Worm (Caenorhabditis elegans) whole organism, early embryonic: Measurements from ENCODE around the gene col-126.

ENCODE experiments used
- B0310.2 ChIP-seq: sonication (generic microtip); optimal IDR thresholded peaks from 2 replicates; lab custom pipeline; 2016; ENCODE audit warnings: mild to moderate bottlenecking, missing genetic modification characterization, missing compliant biosample characterization
- F13C5.2 ChIP-seq: sonication (generic microtip); optimal IDR thresholded peaks from 2 replicates; lab custom pipeline; 2017; ENCODE audit warnings: mild to moderate bottlenecking, missing genetic modification characterization, inconsistent platforms, missing compliant biosample characterization
- aly-1 ChIP-seq: sonication (generic microtip); optimal IDR thresholded peaks from 2 replicates; lab custom pipeline; 2016; ENCODE audit warnings: missing genetic modification characterization, missing compliant biosample characterization
- ama-1 ChIP-seq: fragments of 150-350 bp; optimal IDR thresholded peaks from 2 replicates; lab custom pipeline; 2014
- ceh-13 ChIP-seq: fragments of 200-800 bp; sonication (Bioruptor generic); optimal IDR thresholded peaks from 2 replicates; lab custom pipeline; 2018; ENCODE audit warnings: mild to moderate bottlenecking, missing genetic modification characterization, missing compliant biosample characterization
- ceh-36 ChIP-seq: sonication (generic microtip); optimal IDR thresholded peaks from 2 replicates; lab custom pipeline; 2016; ENCODE audit warnings: missing genetic modification characterization, inconsistent platforms, missing compliant biosample characterization
- ets-7 ChIP-seq: sonication (generic microtip); optimal IDR thresholded peaks from 2 replicates; lab custom pipeline; 2016; ENCODE audit warnings: missing genotype, missing genetic modification characterization, missing compliant biosample characterization
- flt-1 ChIP-seq: fragments of 200-800 bp; sonication (Bioruptor generic); IDR thresholded peaks from 2 replicates; pipeline ENCODE4 v1.3.6; 2022; ENCODE audit warnings: missing genetic modification characterization, missing compliant biosample characterization
- hmbx-1 ChIP-seq: sonication (generic microtip); optimal IDR thresholded peaks from 2 replicates; lab custom pipeline; 2016; ENCODE audit warnings: mild to moderate bottlenecking, missing genetic modification characterization, missing compliant biosample characterization
- hmg-4 ChIP-seq: fragments of 200-800 bp; sonication (Bioruptor generic); optimal IDR thresholded peaks from 2 replicates; lab custom pipeline; 2018; ENCODE audit warnings: mild to moderate bottlenecking, missing genetic modification characterization, missing compliant biosample characterization
- hnd-1 ChIP-seq: sonication (generic microtip); optimal IDR thresholded peaks from 2 replicates; lab custom pipeline; 2016; ENCODE audit warnings: missing genetic modification characterization, missing compliant biosample characterization
- pes-1 ChIP-seq: fragments of 200-800 bp; sonication (Bioruptor generic); IDR thresholded peaks from 2 replicates; pipeline ENCODE4 v1.3.6; 2022; ENCODE audit warnings: missing genetic modification reagents, missing genetic modification characterization, missing compliant biosample characterization
- scrt-1 ChIP-seq: fragments of 200-800 bp; sonication (Bioruptor generic); IDR thresholded peaks from 2 replicates; pipeline ENCODE4 v1.3.6; 2022; ENCODE audit warnings: missing genetic modification characterization, missing compliant biosample characterization
- sea-1 ChIP-seq: fragments of 200-800 bp; sonication (Bioruptor generic); conservative IDR thresholded peaks from 2 replicates; pipeline ENCODE4 v1.3.6; 2022; ENCODE audit warnings: missing genetic modification characterization, missing compliant biosample characterization
- tbx-11 ChIP-seq: fragments of 200-800 bp; sonication (Bioruptor generic); IDR thresholded peaks from 2 replicates; pipeline ENCODE4 v1.3.6; 2022; ENCODE audit warnings: missing genetic modification characterization, missing compliant biosample characterization
- tbx-37 ChIP-seq: fragments of 200-800 bp; sonication (Bioruptor generic); conservative IDR thresholded peaks from 2 replicates; pipeline ENCODE4 v1.3.6; 2022; ENCODE audit warnings: missing genetic modification reagents, missing genetic modification characterization, missing compliant biosample characterization
- tra-4 ChIP-seq: sonication (generic microtip); optimal IDR thresholded peaks from 2 replicates; lab custom pipeline; 2017; ENCODE audit warnings: missing genetic modification characterization, missing compliant biosample characterization

The col-126 gene

ce11 chrIV:11285239-11285638, 22.0 kb downstream of the col-126 start:
- TF ChIP-seq pes-1 (GFP tag; lab: Robert Waterston, UW) (no peak), flt-1 (GFP tag; lab: Robert Waterston, UW) (no peak), ceh-13 (GFP tag; lab: Kevin White, UChicago) (no peak), tra-4 (tag; lab: Kevin White, UChicago) (no peak), ceh-36 (tag; lab: Kevin White, UChicago) (no peak), F13C5.2 (tag; lab: Kevin White, UChicago) (no peak), scrt-1 (GFP tag; lab: Robert Waterston, UW) (no peak), hmg-4 (no peak), aly-1 (tag; lab: Kevin White, UChicago) (no peak), ama-1 (no peak), hmbx-1 (no peak), ets-7 (tag; lab: Kevin White, UChicago) (no peak), sea-1 (no peak), hnd-1 (tag; lab: Kevin White, UChicago) (no peak), tbx-11 (GFP tag; lab: Robert Waterston, UW) (no peak), tbx-37 (GFP tag; lab: Robert Waterston, UW) (no peak), B0310.2 (tag; lab: Kevin White, UChicago) (no peak)

- no peak for TF ChIP-seq ceh-36 (tag; lab: Kevin White, UChicago)
- TF ChIP-seq scrt-1 (GFP tag; lab: Robert Waterston, UW), result no peak
- no peak for TF ChIP-seq hmg-4
- no peak for TF ChIP-seq B0310.2 (tag; lab: Kevin White, UChicago)
- TF ChIP-seq hmbx-1, result no peak
- no peak for TF ChIP-seq tra-4 (tag; lab: Kevin White, UChicago)
- TF ChIP-seq hnd-1 (tag; lab: Kevin White, UChicago), result no peak
- TF ChIP-seq ets-7 (tag; lab: Kevin White, UChicago), result no peak
- TF ChIP-seq tbx-11 (GFP tag; lab: Robert Waterston, UW), result no peak
- TF ChIP-seq pes-1 (GFP tag; lab: Robert Waterston, UW), result no peak
- TF ChIP-seq tbx-37 (GFP tag; lab: Robert Waterston, UW), result no peak
- no peak for TF ChIP-seq sea-1
- no peak for TF ChIP-seq ceh-13 (GFP tag; lab: Kevin White, UChicago)
- no peak for TF ChIP-seq flt-1 (GFP tag; lab: Robert Waterston, UW)
- no peak for TF ChIP-seq F13C5.2 (tag; lab: Kevin White, UChicago)
- no peak for TF ChIP-seq ama-1
- no peak for TF ChIP-seq aly-1 (tag; lab: Kevin White, UChicago)
Observed at ce11 chrIV:11286112-11286511, 22.9 kb downstream of the col-126 start.

- TF ChIP-seq ceh-13 (GFP tag; lab: Kevin White, UChicago) (no peak), F13C5.2 (tag; lab: Kevin White, UChicago) (no peak), ets-7 (tag; lab: Kevin White, UChicago) (no peak), sea-1 (no peak), tra-4 (tag; lab: Kevin White, UChicago) (no peak), ceh-36 (tag; lab: Kevin White, UChicago) (no peak), hnd-1 (tag; lab: Kevin White, UChicago) (no peak), hmbx-1 (no peak), B0310.2 (tag; lab: Kevin White, UChicago) (no peak), ama-1 (no peak), aly-1 (tag; lab: Kevin White, UChicago) (no peak), scrt-1 (GFP tag; lab: Robert Waterston, UW) (no peak)
Observed at ce11 chrIV:11287511-11287910, 24.3 kb downstream of the col-126 start, which contains the start of gene F54D1.6. Gene F54D1.6, plus strand, starts transcription at chrIV:11287811.

ce11 chrIV:11288965-11289364, 25.8 kb downstream of the col-126 start:
- TF ChIP-seq tra-4 (tag; lab: Kevin White, UChicago), result no peak
- TF ChIP-seq ceh-13 (GFP tag; lab: Kevin White, UChicago), result no peak
- no peak for TF ChIP-seq ceh-36 (tag; lab: Kevin White, UChicago)
- no peak for TF ChIP-seq pes-1 (GFP tag; lab: Robert Waterston, UW)
- TF ChIP-seq hmbx-1, result no peak
- TF ChIP-seq flt-1 (GFP tag; lab: Robert Waterston, UW), result no peak

ce11 chrIV:11296787-11297186, 33.6 kb downstream of the col-126 start, which contains the start of gene mttu-1:
Gene mttu-1, minus strand, starts transcription at chrIV:11296887.
- TF ChIP-seq scrt-1 (GFP tag; lab: Robert Waterston, UW) (no peak), tbx-37 (GFP tag; lab: Robert Waterston, UW) (no peak), tra-4 (tag; lab: Kevin White, UChicago) (no peak), hmg-4 (no peak), hnd-1 (tag; lab: Kevin White, UChicago) (no peak), hmbx-1 (no peak), ets-7 (tag; lab: Kevin White, UChicago) (no peak), F13C5.2 (tag; lab: Kevin White, UChicago) (no peak), aly-1 (tag; lab: Kevin White, UChicago) (no peak), B0310.2 (tag; lab: Kevin White, UChicago) (no peak), sea-1 (no peak), flt-1 (GFP tag; lab: Robert Waterston, UW) (no peak), tbx-11 (GFP tag; lab: Robert Waterston, UW) (no peak)

ce11 chrIV:11298154-11299086, 35.2 kb downstream of the col-126 start, which contains the start of the genes B0035.15 and dnj-1:
Gene B0035.15, minus strand, starts transcription at chrIV:11298252.
Gene dnj-1, plus strand, starts transcription at chrIV:11299036.
- TF ChIP-seq pes-1 (GFP tag; lab: Robert Waterston, UW) (no peak), ceh-13 (GFP tag; lab: Kevin White, UChicago) (no peak), hnd-1 (tag; lab: Kevin White, UChicago) (no peak), flt-1 (GFP tag; lab: Robert Waterston, UW) (no peak), aly-1 (tag; lab: Kevin White, UChicago) (no peak), ets-7 (tag; lab: Kevin White, UChicago) (no peak), ama-1 (no peak), hmbx-1 (no peak), F13C5.2 (tag; lab: Kevin White, UChicago) (no peak), tbx-11 (GFP tag; lab: Robert Waterston, UW) (no peak), sea-1 (no peak), tbx-37 (GFP tag; lab: Robert Waterston, UW) (no peak), B0310.2 (tag; lab: Kevin White, UChicago) (no peak), hmg-4 (no peak), scrt-1 (GFP tag; lab: Robert Waterston, UW) (no peak), ceh-36 (tag; lab: Kevin White, UChicago) (no peak), tra-4 (tag; lab: Kevin White, UChicago) (no peak)
